Worm (Caenorhabditis elegans) whole organism, L4 larva: Measurements from ENCODE around the gene T22F3.2.

Source experiments
- ama-1 ChIP-seq: fragments of 150-350 bp; optimal IDR thresholded peaks from 2 replicates; lab custom pipeline; 2014; ENCODE audit warnings: inconsistent platforms, mixed read lengths
- ceh-32 ChIP-seq: sonication (generic microtip); optimal IDR thresholded peaks from 2 replicates; lab custom pipeline; 2016; ENCODE audit warnings: mild to moderate bottlenecking, missing genetic modification characterization, missing compliant biosample characterization; ENCODE audit not compliant: poor library complexity
- egl-27 ChIP-seq: sonication (generic microtip); optimal IDR thresholded peaks from 3 replicates; lab custom pipeline; 2017; ENCODE audit warnings: missing biosample characterization, missing genetic modification reagents, missing genetic modification characterization
- nhr-77 ChIP-seq: fragments of 150-350 bp; optimal IDR thresholded peaks from 2 replicates; lab custom pipeline; 2014; ENCODE audit warnings: missing biosample characterization, missing genetic modification characterization

ce11 chrV:3555986-3556385, 30.5 kb upstream of the T22F3.2 start, which contains the start of gene grl-30:
- TF ChIP-seq ama-1 (lab: Kevin White, UChicago) (no peak), egl-27 (tag; lab: Kevin White, UChicago) (no peak), ceh-32 (tag; lab: Kevin White, UChicago) (no peak), nhr-77 (tag; lab: Kevin White, UChicago) (no peak)
